Worm (Caenorhabditis elegans) whole organism, midembryonic: Measurements from ENCODE around the gene R52.4.

Experiments
- T22C8.4 ChIP-seq: fragments of 200-800 bp; sonication (Bioruptor generic); IDR thresholded peaks from 2 replicates; pipeline ENCODE4 v1.3.6; 2022; ENCODE audit warnings: missing genetic modification characterization, missing compliant biosample characterization
- cog-1 ChIP-seq: sonication (generic microtip); optimal IDR thresholded peaks from 2 replicates; lab custom pipeline; 2016; ENCODE audit warnings: missing genetic modification characterization, missing compliant biosample characterization
- flt-1 ChIP-seq: fragments of 200-800 bp; sonication (Bioruptor generic); IDR thresholded peaks from 2 replicates; pipeline ENCODE4 v1.3.6; 2022; ENCODE audit warnings: missing genetic modification characterization, missing compliant biosample characterization
- klf-2 ChIP-seq: fragments of 200-800 bp; sonication (Bioruptor generic); conservative IDR thresholded peaks from 2 replicates; pipeline ENCODE4 v1.3.6; 2022; ENCODE audit warnings: missing genetic modification reagents, missing genetic modification characterization, missing compliant biosample characterization
- med-1 ChIP-seq: sonication (generic microtip); optimal IDR thresholded peaks from 2 replicates; lab custom pipeline; 2017; ENCODE audit warnings: missing genetic modification characterization, mild to moderate bottlenecking, missing compliant biosample characterization, antibody characterized with exemption, missing genetic modification reagents; ENCODE audit not compliant: insufficient read depth
- ref-1 ChIP-seq: fragments of 200-800 bp; sonication (Bioruptor generic); conservative IDR thresholded peaks from 2 replicates; pipeline ENCODE4 v1.3.6; 2022; ENCODE audit warnings: missing genetic modification reagents, missing genetic modification characterization, missing compliant biosample characterization
- tab-1 ChIP-seq: fragments of 200-800 bp; sonication (Bioruptor generic); IDR thresholded peaks from 2 replicates; pipeline ENCODE4 v1.3.6; 2022; ENCODE audit warnings: missing genetic modification characterization, missing compliant biosample characterization
- ztf-23 ChIP-seq: fragments of 200-800 bp; sonication (Bioruptor generic); IDR thresholded peaks from 2 replicates; pipeline ENCODE4 v1.3.6; 2022; ENCODE audit warnings: missing genetic modification reagents, missing genetic modification characterization, missing compliant biosample characterization
- ztf-29 ChIP-seq: fragments of 200-800 bp; sonication (Bioruptor generic); IDR thresholded peaks from 2 replicates; pipeline ENCODE4 v1.3.6; 2022; ENCODE audit warnings: missing genetic modification reagents, missing genetic modification characterization, missing compliant biosample characterization

R52.4 gene

DNA sequence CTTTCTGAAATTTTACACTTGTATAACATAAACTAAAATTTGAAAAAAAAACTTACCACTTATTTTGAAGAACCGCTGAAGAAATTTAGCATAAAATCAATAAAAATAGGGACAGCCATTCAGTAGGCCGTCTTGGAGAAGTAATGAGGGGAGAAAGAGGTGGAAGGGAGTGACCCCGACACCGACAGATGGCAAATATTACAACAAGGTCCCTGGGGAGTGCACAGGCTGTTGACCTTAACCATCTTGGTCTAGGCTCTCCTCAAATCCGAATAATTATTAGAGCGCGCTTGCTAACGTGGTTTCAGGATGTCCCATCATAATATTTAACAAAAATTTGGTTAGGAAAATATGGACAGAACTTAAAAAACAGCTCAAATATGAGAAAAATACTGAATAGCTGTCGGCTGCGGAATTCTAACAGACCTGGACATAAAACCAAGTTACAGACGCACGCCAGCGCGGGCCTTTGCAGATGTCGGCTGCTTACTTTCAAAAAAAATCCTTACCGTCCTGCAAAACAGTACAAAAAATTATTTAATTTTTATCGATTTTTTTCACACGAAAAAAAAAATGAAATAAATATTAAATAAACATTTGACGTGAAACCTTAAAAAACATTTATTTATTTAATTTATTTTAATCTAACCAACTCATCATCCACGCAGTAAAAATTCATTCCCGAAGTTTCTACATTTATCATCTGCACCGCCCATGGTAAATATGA, 13.1 kb downstream of the R52.4 start, which contains the start of gene T16A1.2:
Gene T16A1.2, plus strand, starts transcription at position 677 of the 727 bp plus-strand sequence.
- no peak for TF ChIP-seq T22C8.4 (GFP tag; lab: Robert Waterston, UW)
- TF ChIP-seq klf-2 (GFP tag; lab: Robert Waterston, UW) = no peak
- no peak for TF ChIP-seq ztf-29 (GFP tag; lab: Robert Waterston, UW)
- TF ChIP-seq tab-1 = no peak
- no peak for TF ChIP-seq med-1 (GFP tag; lab: Kevin White, UChicago)
- no peak for TF ChIP-seq flt-1 (GFP tag; lab: Robert Waterston, UW)
- no peak for TF ChIP-seq cog-1 (tag; lab: Kevin White, UChicago)
- no peak for TF ChIP-seq ztf-23 (GFP tag; lab: Robert Waterston, UW)
- TF ChIP-seq ref-1 (GFP tag; lab: Robert Waterston, UW) = no peak

DNA sequence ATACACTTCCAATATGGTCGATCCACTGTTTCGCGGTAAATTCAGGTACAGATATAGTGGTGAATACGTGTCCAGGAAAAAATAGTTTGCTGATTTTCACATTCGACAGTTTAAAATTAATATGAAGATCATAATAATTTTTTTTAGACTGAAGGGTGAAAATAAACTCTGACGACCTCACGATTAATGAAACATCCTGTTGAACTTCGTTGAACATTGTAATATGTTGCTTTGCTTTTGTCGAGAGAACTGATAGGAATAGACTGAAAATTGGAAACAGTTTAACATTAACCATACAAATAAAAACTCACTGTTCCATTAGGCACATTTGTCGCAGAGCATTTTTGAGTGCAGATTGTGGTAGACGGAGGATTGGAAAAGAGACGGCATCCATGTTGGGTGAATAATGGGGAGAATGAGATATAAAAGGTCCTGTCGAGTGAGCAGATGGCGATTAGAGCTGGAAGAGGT, 14.7 kb downstream of the R52.4 start, which contains the start of gene fbxb-37:
Gene fbxb-37, minus strand, starts transcription at position 421 of the 471 bp plus-strand sequence.
- TF ChIP-seq med-1 (GFP tag; lab: Kevin White, UChicago) (no peak), cog-1 (tag; lab: Kevin White, UChicago) (no peak), tab-1 (no peak), ref-1 (GFP tag; lab: Robert Waterston, UW) (no peak)

DNA sequence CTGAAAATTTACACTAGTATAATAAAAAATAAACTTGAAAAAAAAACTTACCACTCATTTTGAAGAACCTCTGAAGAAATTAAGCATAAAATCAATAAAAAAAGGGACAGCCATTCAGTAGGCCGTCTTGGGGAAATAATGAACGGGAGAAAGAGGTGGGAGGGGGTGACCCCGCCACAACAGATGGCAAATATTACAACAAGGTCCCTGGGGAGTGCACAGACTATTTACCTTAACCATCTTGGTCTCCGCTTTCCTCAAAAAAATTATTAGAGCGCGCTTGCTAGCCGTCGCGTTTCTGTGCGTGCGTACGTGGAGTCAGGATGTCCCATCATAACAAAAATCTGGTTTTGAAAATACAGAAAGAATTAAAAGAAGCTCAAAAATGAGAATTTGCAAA, 16.2 kb downstream of the R52.4 start, which contains the start of gene T16A1.10:
Gene T16A1.10, minus strand, starts transcription at position 123 of the 400 bp plus-strand sequence.
- TF ChIP-seq flt-1 (GFP tag; lab: Robert Waterston, UW) (peak; percentile 50; the same call in 1 of the 2 replicates), klf-2 (GFP tag; lab: Robert Waterston, UW) (no peak)

DNA sequence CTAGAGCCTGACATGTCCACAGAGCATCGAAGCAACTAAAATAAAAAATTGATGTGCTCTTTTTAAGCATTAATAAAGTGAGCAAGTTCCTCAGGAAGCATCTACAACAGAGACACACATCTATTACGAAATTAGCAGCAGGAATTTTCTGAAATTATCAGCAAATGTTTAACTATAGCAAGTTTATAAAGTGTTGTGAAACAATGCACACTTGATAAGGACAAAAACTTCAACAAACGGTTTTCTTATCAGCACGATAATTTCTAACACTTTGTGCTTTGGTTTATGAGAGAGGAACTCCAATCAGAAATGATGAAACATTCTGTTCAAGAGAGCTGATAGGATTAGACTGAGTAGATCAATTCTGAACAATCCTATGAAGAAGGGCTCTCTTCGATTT, 17.6 kb downstream of the R52.4 start, which contains the start of gene trpl-5:
Gene trpl-5, minus strand, starts transcription at position 32 of the 400 bp plus-strand sequence.
- TF ChIP-seq flt-1 (GFP tag; lab: Robert Waterston, UW) (no peak), med-1 (GFP tag; lab: Kevin White, UChicago) (no peak), tab-1 (no peak), ztf-29 (GFP tag; lab: Robert Waterston, UW) (no peak), ztf-23 (GFP tag; lab: Robert Waterston, UW) (no peak), ref-1 (GFP tag; lab: Robert Waterston, UW) (no peak), klf-2 (GFP tag; lab: Robert Waterston, UW) (no peak), T22C8.4 (GFP tag; lab: Robert Waterston, UW) (no peak), cog-1 (tag; lab: Kevin White, UChicago) (no peak)

DNA sequence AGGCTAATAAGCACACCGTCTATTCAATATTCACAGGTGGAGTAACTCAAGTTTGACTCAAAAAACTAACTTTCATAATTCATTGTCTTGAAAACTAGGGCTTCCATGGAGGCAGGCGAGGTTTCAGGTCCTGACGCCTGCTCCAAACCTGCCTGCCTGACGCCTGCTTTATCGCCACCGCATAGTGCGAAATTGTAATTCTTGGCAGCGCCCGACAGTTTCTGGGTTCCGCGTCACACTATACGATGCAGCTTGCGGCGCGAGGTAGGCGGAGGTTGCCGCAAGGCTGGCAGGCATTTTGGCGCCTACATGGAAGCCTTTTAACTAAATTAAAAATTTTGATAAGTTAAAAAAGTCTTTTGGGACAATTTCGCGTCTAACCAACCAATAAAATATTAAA, 21.0 kb downstream of the R52.4 start:
- TF ChIP-seq tab-1 (no peak), T22C8.4 (GFP tag; lab: Robert Waterston, UW) (no peak), ref-1 (GFP tag; lab: Robert Waterston, UW) (no peak), ztf-29 (GFP tag; lab: Robert Waterston, UW) (no peak), med-1 (GFP tag; lab: Kevin White, UChicago) (no peak), flt-1 (GFP tag; lab: Robert Waterston, UW) (no peak), cog-1 (tag; lab: Kevin White, UChicago) (no peak), klf-2 (GFP tag; lab: Robert Waterston, UW) (no peak), ztf-23 (GFP tag; lab: Robert Waterston, UW) (no peak)

DNA sequence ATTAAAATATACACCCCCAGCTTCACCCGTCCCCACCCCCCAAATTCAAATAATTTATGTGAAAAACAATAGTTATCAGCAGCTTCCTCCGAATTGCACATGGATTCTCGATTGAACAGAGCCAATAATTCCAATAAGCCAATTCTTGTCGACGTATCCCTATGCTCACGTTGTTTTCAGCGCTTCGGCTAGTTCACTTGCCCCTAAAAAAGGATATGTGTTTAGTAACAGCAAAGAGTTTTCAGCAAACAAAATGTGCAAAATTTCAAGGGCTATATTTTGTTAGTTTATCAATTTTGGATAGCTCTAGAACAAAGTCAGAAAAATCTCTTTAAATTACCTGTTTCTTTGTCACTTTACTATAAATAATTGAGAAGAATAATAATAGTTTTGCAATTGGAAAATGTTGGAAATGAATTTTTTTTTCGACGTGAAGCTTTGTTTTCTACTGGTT, 24.4 kb downstream of the R52.4 start, which contains the start of the genes T16A1.5 and fbxc-49:
Gene T16A1.5, minus strand, starts transcription at position 101 of the 454 bp plus-strand sequence.
Gene fbxc-49, plus strand, starts transcription at position 404 of the 454 bp plus-strand sequence.
- TF ChIP-seq tab-1 = no peak

DNA sequence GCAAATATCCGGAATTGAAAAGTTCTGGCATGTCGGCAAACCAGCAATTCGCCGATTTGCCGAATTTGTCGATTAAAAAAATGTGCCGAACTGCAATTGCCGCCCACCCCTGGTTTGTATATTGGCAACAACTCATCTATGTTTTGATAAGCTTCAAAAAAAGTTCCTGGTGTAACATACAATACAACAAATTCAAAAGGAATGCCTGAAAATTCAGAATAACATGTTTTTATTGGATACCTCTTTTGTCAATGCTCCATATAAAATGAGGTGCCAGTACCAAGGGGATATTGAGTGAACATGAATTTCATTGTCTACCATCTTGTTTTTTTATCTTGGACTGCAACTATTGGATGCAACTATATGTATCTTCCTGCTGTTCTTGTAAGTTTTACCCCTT, 26.9 kb downstream of the R52.4 start, which contains the start of gene T16A1.4:
Gene T16A1.4, plus strand, starts transcription at position 301 of the 400 bp plus-strand sequence.
- TF ChIP-seq ztf-29 (GFP tag; lab: Robert Waterston, UW) (no peak), ztf-23 (GFP tag; lab: Robert Waterston, UW) (no peak), klf-2 (GFP tag; lab: Robert Waterston, UW) (no peak), cog-1 (tag; lab: Kevin White, UChicago) (no peak), flt-1 (GFP tag; lab: Robert Waterston, UW) (no peak), tab-1 (no peak), med-1 (GFP tag; lab: Kevin White, UChicago) (no peak), ref-1 (GFP tag; lab: Robert Waterston, UW) (no peak), T22C8.4 (GFP tag; lab: Robert Waterston, UW) (no peak)

DNA sequence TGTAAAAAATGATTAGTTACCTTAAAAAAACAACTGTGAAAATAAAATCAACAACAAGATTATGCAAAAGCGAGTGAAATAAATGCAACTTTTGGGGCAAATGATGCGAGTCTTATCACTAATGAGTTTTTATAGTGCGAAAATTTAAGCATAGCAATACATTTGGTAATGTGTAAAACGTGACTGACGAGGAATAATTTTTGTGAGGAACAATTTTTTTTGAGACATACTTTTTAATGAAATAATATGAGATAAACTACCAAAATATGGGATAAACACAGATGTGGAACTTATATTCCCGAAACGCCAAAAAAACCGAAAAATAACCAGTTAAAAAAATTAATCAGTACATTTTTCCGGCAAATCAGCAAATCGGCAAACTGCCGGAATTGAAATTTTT, 27.8 kb downstream of the R52.4 start, which contains the start of gene F07E5.9:
Gene F07E5.9, minus strand, starts transcription at position 101 of the 400 bp plus-strand sequence.
- no peak for TF ChIP-seq flt-1 (GFP tag; lab: Robert Waterston, UW)
- no peak for TF ChIP-seq ztf-23 (GFP tag; lab: Robert Waterston, UW)
- no peak for TF ChIP-seq ztf-29 (GFP tag; lab: Robert Waterston, UW)
- TF ChIP-seq ref-1 (GFP tag; lab: Robert Waterston, UW) = no peak
- no peak for TF ChIP-seq T22C8.4 (GFP tag; lab: Robert Waterston, UW)
- TF ChIP-seq tab-1 = no peak

DNA sequence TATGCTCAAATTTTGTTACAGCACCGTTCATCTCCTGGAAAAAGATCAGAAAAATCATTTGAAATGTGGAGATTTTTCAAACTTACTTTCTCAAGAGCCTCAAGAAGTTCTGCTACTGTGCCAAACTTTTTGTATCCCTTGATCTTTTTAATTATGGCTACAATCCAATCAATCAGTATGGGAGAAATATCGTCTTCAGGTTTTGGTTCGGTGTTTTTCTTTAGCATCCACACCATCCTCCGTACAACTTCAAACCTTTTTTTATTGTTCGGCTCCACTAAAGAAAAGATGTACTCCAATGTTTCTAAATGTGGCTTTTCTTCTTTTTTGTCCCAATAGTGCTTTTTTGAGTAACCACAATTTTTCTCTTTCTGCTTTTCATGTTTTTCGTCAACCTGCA, 31.7 kb downstream of the R52.4 start:
- TF ChIP-seq klf-2 (GFP tag; lab: Robert Waterston, UW) (no peak), tab-1 (no peak), ref-1 (GFP tag; lab: Robert Waterston, UW) (no peak), ztf-29 (GFP tag; lab: Robert Waterston, UW) (no peak), T22C8.4 (GFP tag; lab: Robert Waterston, UW) (no peak), cog-1 (tag; lab: Kevin White, UChicago) (no peak), flt-1 (GFP tag; lab: Robert Waterston, UW) (no peak), med-1 (GFP tag; lab: Kevin White, UChicago) (no peak), ztf-23 (GFP tag; lab: Robert Waterston, UW) (no peak)
